Worm (Caenorhabditis elegans) whole organism, midembryonic: ENCODE results near the gene D1086.17.

Experiments used
- flt-1 ChIP-seq: fragments of 200-800 bp; sonication (Bioruptor generic); IDR thresholded peaks from 2 replicates; pipeline ENCODE4 v1.3.6; 2022; ENCODE audit warnings: missing genetic modification characterization, missing compliant biosample characterization
- klf-2 ChIP-seq: fragments of 200-800 bp; sonication (Bioruptor generic); conservative IDR thresholded peaks from 2 replicates; pipeline ENCODE4 v1.3.6; 2022; ENCODE audit warnings: missing genetic modification reagents, missing genetic modification characterization, missing compliant biosample characterization
- med-1 ChIP-seq: sonication (generic microtip); optimal IDR thresholded peaks from 2 replicates; lab custom pipeline; 2017; ENCODE audit warnings: missing genetic modification characterization, mild to moderate bottlenecking, missing compliant biosample characterization, antibody characterized with exemption, missing genetic modification reagents; ENCODE audit not compliant: insufficient read depth

DNA sequence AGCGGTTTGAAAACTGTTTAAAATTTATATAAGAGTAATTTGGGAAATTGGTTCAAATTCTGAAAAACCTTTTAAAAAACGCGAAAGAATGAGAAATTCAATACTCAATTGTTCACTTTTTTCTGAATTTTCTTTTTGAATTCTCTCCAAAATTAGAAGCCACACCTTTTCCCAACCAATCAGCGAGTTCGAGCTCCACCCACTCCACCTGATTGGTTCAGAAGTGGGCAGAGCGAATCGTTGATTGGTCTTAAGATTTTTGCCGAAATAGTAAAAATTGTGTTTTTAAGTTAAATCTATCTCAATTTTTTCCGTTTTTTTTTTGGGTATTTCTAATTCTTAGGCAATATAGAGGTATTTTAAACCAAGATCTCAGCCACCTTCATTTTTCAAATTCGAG, 3.7 kb upstream of the D1086.17 start:
- TF ChIP-seq med-1 (GFP tag; lab: Kevin White, UChicago) (no peak), klf-2 (no peak), flt-1 (GFP tag; lab: Robert Waterston, UW) (no peak)
